Comparison of ENCODE assay signal across 1 fruit fly cellular context in the genomic region with DNA sequence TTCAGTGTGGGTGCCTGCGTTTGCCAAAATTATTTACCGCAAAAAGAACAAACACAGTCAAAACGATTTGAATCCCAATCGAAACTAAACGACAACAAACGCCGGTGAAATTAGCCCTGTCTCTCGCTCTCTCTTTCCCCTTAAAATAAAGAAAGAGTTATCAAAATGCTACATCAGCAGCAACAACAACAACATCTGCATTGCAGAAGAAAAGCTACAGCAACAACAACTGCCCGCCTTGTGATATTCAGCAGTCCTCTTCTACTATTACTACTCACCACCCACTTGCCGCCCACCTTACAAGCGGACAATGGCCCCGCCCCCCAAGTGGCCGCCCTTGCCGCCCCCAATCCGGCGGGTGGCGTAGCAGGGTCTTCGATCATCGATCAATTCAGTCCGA.
TF ChIP-seq lines count a peak whose summit lies in the region.

No protein-coding gene starts in this region.

TF ChIP-seq in whole organism, embryonic, 481 proteins besides CTCF, POLR2A, EP300 and RAD21 (continued from another document):
- TF ChIP-seq CG31365 (tag; optimal IDR thresholded peaks at IDR 0.05; lab: Kevin White, UChicago) (no peak), vnd (GFP tag; IDR thresholded peaks at IDR 0.05; lab: Robert Waterston, UW; ENCODE audit: partially characterized antibody) (no peak), Ets97D (GFP tag; optimal IDR thresholded peaks at IDR 0.05; lab: Kevin White, UChicago) (no peak), Kr (GFP tag; optimal IDR thresholded peaks at IDR 0.05; lab: Kevin White, UChicago) (peak; percentile 23), ci (GFP tag; IDR thresholded peaks at IDR 0.05; lab: Robert Waterston, UW) (0 out of 3 replicates have a peak, but pooled peaks have one; percentile 22), TFAM (GFP tag; optimal IDR thresholded peaks at IDR 0.05; lab: Kevin White, UChicago) (no peak), CG1529 (GFP tag; optimal IDR thresholded peaks at IDR 0.05; lab: Kevin White, UChicago) (no peak), CG17612 (GFP tag; IDR thresholded peaks at IDR 0.05; lab: Robert Waterston, UW) (no peak), CG34376 (GFP tag; optimal IDR thresholded peaks at IDR 0.05; lab: Kevin White, UChicago) (no peak), ssp (GFP tag; IDR thresholded peaks at IDR 0.05; lab: Robert Waterston, UW) (no peak), bsh (GFP tag; optimal IDR thresholded peaks at IDR 0.05; lab: Kevin White, UChicago) (no peak), CG10366 (GFP tag; IDR thresholded peaks at IDR 0.05; lab: Robert Waterston, UW) (no peak), CG11398 (GFP tag; optimal IDR thresholded peaks at IDR 0.05; lab: Kevin White, UChicago) (no peak), grau (tag; optimal IDR thresholded peaks at IDR 0.05; lab: Kevin White, UChicago) (no peak), ase (GFP tag; IDR thresholded peaks at IDR 0.05; lab: Robert Waterston, UW) (no peak), tx (GFP tag; optimal IDR thresholded peaks at IDR 0.05; lab: Kevin White, UChicago) (no peak), CG14710 (tag; optimal IDR thresholded peaks at IDR 0.05; lab: Kevin White, UChicago) (no peak), C15 (GFP tag; IDR thresholded peaks at IDR 0.05; lab: Robert Waterston, UW) (no peak), MESR4 (GFP tag; optimal IDR thresholded peaks at IDR 0.05; lab: Kevin White, UChicago) (no peak)
